Worm (Caenorhabditis elegans) whole organism, L4 larva: ENCODE data around the gene cec-1.

ENCODE experiments used
- F44E2.7 ChIP-seq: fragments of 200-800 bp; sonication (Bioruptor generic); IDR thresholded peaks from 2 replicates; pipeline ENCODE4 v2.1.2; 2022; ENCODE audit warnings: missing genetic modification characterization, missing compliant biosample characterization
- T20F7.1 ChIP-seq: fragments of 200-800 bp; sonication (Bioruptor generic); optimal IDR thresholded peaks from 2 replicates; lab custom pipeline; 2018; ENCODE audit warnings: mild to moderate bottlenecking, missing genetic modification characterization, missing compliant biosample characterization
- T26A8.4 ChIP-seq: fragments of 200-800 bp; sonication (Bioruptor generic); IDR thresholded peaks from 2 replicates; pipeline ENCODE4 v1.3.6; 2022; ENCODE audit warnings: missing genetic modification characterization, missing compliant biosample characterization
- Y75B8A.6 ChIP-seq: fragments of 200-800 bp; sonication (Bioruptor generic); IDR thresholded peaks from 2 replicates; pipeline ENCODE4 v1.3.6; 2022; ENCODE audit warnings: missing genetic modification reagents, missing genetic modification characterization, missing compliant biosample characterization
- ZK337.2 ChIP-seq: fragments of 200-800 bp; sonication (Bioruptor generic); IDR thresholded peaks from 2 replicates; pipeline ENCODE4 v1.3.6; 2022; ENCODE audit warnings: missing genetic modification reagents, missing genetic modification characterization, missing compliant biosample characterization
- ZK546.5 ChIP-seq, 2 experiments: sonication (generic microtip); optimal IDR thresholded peaks; 2 replicates each; lab custom pipeline; 2017; ENCODE audit warnings: missing biosample characterization in 2 of 2, missing genetic modification characterization in 2 of 2
- aha-1 ChIP-seq: fragments of 150-350 bp; peaks from one replicate; lab custom pipeline; 2014; ENCODE audit warnings: missing biosample characterization, missing genetic modification characterization
- ama-1 ChIP-seq: fragments of 150-350 bp; optimal IDR thresholded peaks from 2 replicates; lab custom pipeline; 2014; ENCODE audit warnings: inconsistent platforms, mixed read lengths
- arid-1 ChIP-seq: fragments of 200-800 bp; sonication (Bioruptor generic); conservative IDR thresholded peaks from 2 replicates; pipeline ENCODE4 v1.3.6; 2022; ENCODE audit warnings: missing genetic modification reagents, missing genetic modification characterization, missing compliant biosample characterization
- ces-1 ChIP-seq: fragments of 150-350 bp; sonication (generic microtip); optimal IDR thresholded peaks from 4 replicates; lab custom pipeline; 2014; ENCODE audit warnings: missing biosample characterization, missing genetic modification reagents, missing genetic modification characterization
- daf-12 ChIP-seq: fragments of 150-350 bp; optimal IDR thresholded peaks from 2 replicates; lab custom pipeline; 2014; ENCODE audit warnings: missing biosample characterization, missing genetic modification reagents, missing genetic modification characterization
- dmd-9 ChIP-seq: fragments of 200-800 bp; sonication (Bioruptor generic); IDR thresholded peaks from 2 replicates; pipeline ENCODE4 v1.3.6; 2022; ENCODE audit warnings: missing genetic modification reagents, missing genetic modification characterization, missing compliant biosample characterization
- dpl-1 ChIP-seq: fragments of 150-350 bp; optimal IDR thresholded peaks from 2 replicates; lab custom pipeline; 2014; ENCODE audit warnings: missing biosample characterization, missing genetic modification reagents, missing genetic modification characterization
- egl-43 ChIP-seq: fragments of 200-800 bp; sonication (Bioruptor generic); IDR thresholded peaks from 2 replicates; pipeline ENCODE4 v1.3.6; 2022; ENCODE audit warnings: missing genetic modification reagents, missing genetic modification characterization, missing compliant biosample characterization
- fkh-10 ChIP-seq: fragments of 150-350 bp; optimal IDR thresholded peaks from 2 replicates; lab custom pipeline; 2014; ENCODE audit warnings: missing biosample characterization, missing genetic modification reagents, missing genetic modification characterization
- fos-1 ChIP-seq: fragments of 150-350 bp; optimal IDR thresholded peaks from 2 replicates; lab custom pipeline; 2014; ENCODE audit warnings: missing biosample characterization, missing genetic modification characterization
- gei-8 ChIP-seq: fragments of 200-800 bp; sonication (Bioruptor generic); optimal IDR thresholded peaks from 2 replicates; lab custom pipeline; 2018; ENCODE audit warnings: mild to moderate bottlenecking, missing genetic modification characterization, missing compliant biosample characterization
- hif-1 ChIP-seq, 2 experiments: sonication (generic microtip); optimal IDR thresholded peaks; 2 replicates each; lab custom pipeline; 2016 to 2017; ENCODE audit warnings: missing compliant biosample characterization in 2 of 2, missing genetic modification characterization in 2 of 2, missing genetic modification reagents in 2 of 2, missing genotype in 2 of 2, mild to moderate bottlenecking in 1 of 2
- hlh-11 ChIP-seq: fragments of 200-800 bp; sonication (Bioruptor generic); optimal IDR thresholded peaks from 2 replicates; lab custom pipeline; 2018; ENCODE audit warnings: mild to moderate bottlenecking, missing genetic modification characterization, missing compliant biosample characterization
- lin-1 ChIP-seq: fragments of 200-800 bp; sonication (Bioruptor generic); IDR thresholded peaks from 2 replicates; pipeline ENCODE4 v1.3.6; 2022; ENCODE audit warnings: missing genetic modification reagents, missing genetic modification characterization, missing compliant biosample characterization
- lin-13 ChIP-seq: fragments of 150-350 bp; optimal IDR thresholded peaks from 2 replicates; lab custom pipeline; 2014; ENCODE audit warnings: missing biosample characterization, missing genetic modification reagents, missing genetic modification characterization
- lin-38 ChIP-seq: fragments of 200-800 bp; sonication (Bioruptor generic); IDR thresholded peaks from 2 replicates; pipeline ENCODE4 v1.3.6; 2022; ENCODE audit warnings: missing genetic modification reagents, missing genetic modification characterization, missing compliant biosample characterization
- lsy-2 ChIP-seq, 2 experiments: fragments of 150-350 bp in 1 of 2; sonication (generic microtip) in 1 of 2; optimal IDR thresholded peaks; 2 replicates each; lab custom pipeline; 2014 to 2017; ENCODE audit warnings: missing biosample characterization in 2 of 2, missing genetic modification characterization in 2 of 2
- madf-5 ChIP-seq, 2 experiments: fragments of 200-800 bp; sonication (Bioruptor generic); IDR thresholded peaks; 2 replicates each; pipeline ENCODE4 v1.3.6; 2022; ENCODE audit warnings: missing compliant biosample characterization in 2 of 2, missing genetic modification characterization in 2 of 2
- madf-9 ChIP-seq: fragments of 200-800 bp; sonication (Bioruptor generic); conservative IDR thresholded peaks from 2 replicates; pipeline ENCODE4 v1.3.6; 2022; ENCODE audit warnings: missing genetic modification reagents, missing genetic modification characterization, missing compliant biosample characterization
- mxl-3 ChIP-seq: fragments of 200-800 bp; sonication (Bioruptor generic); optimal IDR thresholded peaks from 2 replicates; lab custom pipeline; 2018; ENCODE audit warnings: mild to moderate bottlenecking, missing genetic modification characterization, missing compliant biosample characterization
- nhr-10 ChIP-seq: fragments of 150-350 bp; optimal IDR thresholded peaks from 2 replicates; lab custom pipeline; 2014; ENCODE audit warnings: missing biosample characterization, missing genetic modification characterization
- nhr-102 ChIP-seq: sonication (generic microtip); optimal IDR thresholded peaks from 2 replicates; lab custom pipeline; 2016; ENCODE audit warnings: mild to moderate bottlenecking, missing genetic modification characterization, moderate library complexity, missing compliant biosample characterization
- nhr-11 ChIP-seq: fragments of 150-350 bp; optimal IDR thresholded peaks from 2 replicates; lab custom pipeline; 2014; ENCODE audit warnings: missing biosample characterization, missing genetic modification characterization
- nhr-25 ChIP-seq: sonication (generic microtip); optimal IDR thresholded peaks from 2 replicates; lab custom pipeline; 2017; ENCODE audit warnings: missing genetic modification characterization, mild to moderate bottlenecking, missing compliant biosample characterization, antibody characterized with exemption, moderate library complexity, borderline replicate concordance; ENCODE audit not compliant: insufficient read depth
- nhr-41 ChIP-seq: fragments of 200-800 bp; sonication (Bioruptor generic); IDR thresholded peaks from 2 replicates; pipeline ENCODE4 v1.3.6; 2022; ENCODE audit warnings: missing genetic modification reagents, missing genetic modification characterization, missing compliant biosample characterization
- nhr-42 ChIP-seq: fragments of 200-800 bp; sonication (Bioruptor generic); IDR thresholded peaks from 2 replicates; pipeline ENCODE4 v1.3.6; 2022; ENCODE audit warnings: missing genetic modification characterization, missing compliant biosample characterization
- nhr-6 ChIP-seq: fragments of 150-350 bp; optimal IDR thresholded peaks from 2 replicates; lab custom pipeline; 2014; ENCODE audit warnings: missing biosample characterization, missing genetic modification characterization
- nhr-77 ChIP-seq: fragments of 150-350 bp; optimal IDR thresholded peaks from 2 replicates; lab custom pipeline; 2014; ENCODE audit warnings: missing biosample characterization, missing genetic modification characterization
- pha-4 ChIP-seq, 2 experiments: fragments of 150-350 bp in 1 of 2; fragments of 200-800 bp in 1 of 2; sonication (Bioruptor generic) in 1 of 2; IDR thresholded peaks in 1 of 2; optimal IDR thresholded peaks in 1 of 2; 2 replicates each; pipeline versions ENCODE4 v1.3.6 to Lab custom; 2014 to 2022; ENCODE audit warnings: missing genetic modification characterization in 2 of 2, missing genetic modification reagents in 2 of 2, missing biosample characterization in 1 of 2, missing compliant biosample characterization in 1 of 2
- pqm-1 ChIP-seq: sonication (generic microtip); optimal IDR thresholded peaks from 2 replicates; lab custom pipeline; 2017; ENCODE audit warnings: missing biosample characterization, missing genetic modification characterization
- sdz-12 ChIP-seq: fragments of 200-800 bp; sonication (Bioruptor generic); optimal IDR thresholded peaks from 2 replicates; lab custom pipeline; 2018; ENCODE audit warnings: mild to moderate bottlenecking, missing genetic modification characterization, missing compliant biosample characterization
- spr-1 ChIP-seq: sonication (generic microtip); optimal IDR thresholded peaks from 2 replicates; lab custom pipeline; 2016; ENCODE audit warnings: mild to moderate bottlenecking, missing genetic modification characterization, missing compliant biosample characterization
- tra-1 ChIP-seq: fragments of 200-800 bp; sonication (Bioruptor generic); IDR thresholded peaks from 2 replicates; pipeline ENCODE4 v1.3.6; 2022; ENCODE audit warnings: missing genetic modification reagents, missing genetic modification characterization, missing compliant biosample characterization
- unc-130 ChIP-seq: sonication (generic microtip); optimal IDR thresholded peaks from 2 replicates; lab custom pipeline; 2016; ENCODE audit warnings: missing genetic modification reagents, missing genetic modification characterization, missing compliant biosample characterization
- unc-39 ChIP-seq: sonication (generic microtip); optimal IDR thresholded peaks from 2 replicates; lab custom pipeline; 2017; ENCODE audit warnings: missing biosample characterization, missing genetic modification characterization
- vab-7 ChIP-seq: fragments of 200-800 bp; sonication (Bioruptor generic); IDR thresholded peaks from 2 replicates; pipeline ENCODE4 v1.3.6; 2022; ENCODE audit warnings: missing genetic modification reagents, missing genetic modification characterization, missing compliant biosample characterization

Gene cec-1

DNA sequence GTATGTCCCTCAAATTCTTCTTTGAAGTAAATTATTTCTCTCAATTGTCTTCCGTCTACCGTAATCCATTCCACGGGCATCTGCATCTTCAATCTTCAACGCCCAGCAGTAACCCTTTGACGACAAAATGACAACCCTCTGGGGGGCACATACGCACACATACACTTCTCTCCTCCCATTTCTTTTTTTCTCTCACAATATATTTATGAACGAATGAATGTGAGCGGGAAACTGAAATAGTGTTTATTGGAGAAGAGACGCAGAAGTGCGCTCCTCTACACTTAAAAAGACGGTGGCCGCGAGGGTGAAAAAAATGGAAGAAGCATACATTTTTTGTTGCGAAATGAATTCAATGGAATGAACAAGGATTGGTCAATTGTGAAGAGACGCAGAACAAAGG is 14.2 kb upstream of the cec-1 start (continued):
- peak; percentile 28 for TF ChIP-seq ama-1 (lab: Kevin White, UChicago)
- TF ChIP-seq gei-8 (GFP tag; lab: Kevin White, UChicago) = no peak
- TF ChIP-seq T26A8.4 (GFP tag; lab: Robert Waterston, UW) = peak; percentile 25; the same call in 1 of the 2 replicates
- peak; percentile 90 for TF ChIP-seq aha-1 (tag; lab: Kevin White, UChicago)
- peak in 1 of 2 experiments; percentile 67 for TF ChIP-seq hif-1 (tag; optimal IDR thresholded peaks at IDR 0.05; lab: Kevin White, UChicago)
- TF ChIP-seq pha-4 (GFP tag; IDR thresholded peaks at IDR 0.05; lab: Robert Waterston, UW) = peak; percentile 65
- TF ChIP-seq pha-4 (tag; optimal IDR thresholded peaks at IDR 0.05; lab: Kevin White, UChicago) = peak; percentile 94
- TF ChIP-seq lin-1 (GFP tag; lab: Robert Waterston, UW) = 0 out of 2 replicates have a peak, but pooled peaks have one; percentile 35
- TF ChIP-seq hlh-11 = peak; percentile 90
- peak; percentile 29 for TF ChIP-seq nhr-102 (tag; lab: Kevin White, UChicago)
- 0 out of 2 replicates have a peak, but pooled peaks have one; percentile 35 for TF ChIP-seq madf-9 (GFP tag; lab: Robert Waterston, UW)
- peak; percentile 35 for TF ChIP-seq lin-13 (GFP tag; lab: Kevin White, UChicago)
- TF ChIP-seq lin-38 (GFP tag; lab: Robert Waterston, UW) = peak; percentile 43
- no peak for TF ChIP-seq arid-1 (GFP tag; lab: Robert Waterston, UW)
- peak; percentile 81 for TF ChIP-seq T20F7.1 (GFP tag; lab: Kevin White, UChicago)
- TF ChIP-seq unc-39 (tag; lab: Kevin White, UChicago) = no peak
- peak; percentile 1 for TF ChIP-seq nhr-25 (tag; lab: Kevin White, UChicago)
- peak; percentile 39 for TF ChIP-seq spr-1 (tag; lab: Kevin White, UChicago)
- TF ChIP-seq mxl-3 (GFP tag; lab: Kevin White, UChicago) = peak; percentile 85

- TF ChIP-seq nhr-6 (peak; percentile 57), tra-1 (GFP tag; lab: Robert Waterston, UW) (no peak)
- TF ChIP-seq, all 104 proteins: peak for 1
Observed at ce11 chrIII:8413501-8413900, 12.6 kb upstream of the cec-1 start.

DNA sequence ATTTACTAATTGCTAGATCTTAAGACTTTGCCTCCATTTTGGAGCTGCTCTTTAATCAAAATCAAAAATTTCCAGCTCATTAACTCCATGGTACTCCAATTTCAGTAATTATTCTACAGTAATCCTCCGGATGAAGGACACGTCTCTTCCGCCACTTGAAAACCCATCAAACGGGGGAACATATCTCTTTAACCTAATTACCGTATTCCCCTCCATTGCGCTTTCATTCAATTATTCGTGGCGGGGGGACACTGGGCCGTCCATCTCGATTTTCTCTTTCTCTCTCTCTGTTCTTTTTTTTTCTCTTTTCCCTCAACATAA is 9.3 kb upstream of the cec-1 start:
- peak; percentile 47 for TF ChIP-seq ces-1 (GFP tag; lab: Kevin White, UChicago)
- no peak for TF ChIP-seq madf-9 (GFP tag; lab: Robert Waterston, UW)
- TF ChIP-seq Y75B8A.6 = no peak

- TF ChIP-seq madf-9 (GFP tag; lab: Robert Waterston, UW) (peak; percentile 71), madf-5 (GFP tag; IDR thresholded peaks at IDR 0.05; lab: Robert Waterston, UW) (no peak), T26A8.4 (GFP tag; lab: Robert Waterston, UW) (peak; percentile 91), fkh-10 (GFP tag; lab: Kevin White, UChicago) (peak; percentile 54), dmd-9 (peak; percentile 23; the same call in 1 of the 2 replicates), nhr-77 (tag; lab: Kevin White, UChicago) (peak; percentile 41), ZK546.5 (tag; optimal IDR thresholded peaks at IDR 0.05; lab: Kevin White, UChicago) (peak in 1 of 2 experiments; percentile 57), nhr-42 (GFP tag; lab: Robert Waterston, UW) (peak; percentile 39; the same call in 1 of the 2 replicates), daf-12 (tag; lab: Kevin White, UChicago) (no peak), nhr-41 (no peak), hif-1 (tag; optimal IDR thresholded peaks at IDR 0.05; lab: Kevin White, UChicago) (peak; percentile 39 to 73), lin-38 (GFP tag; lab: Robert Waterston, UW) (peak; percentile 69), ZK337.2 (no peak), fos-1 (tag; lab: Kevin White, UChicago) (no peak), pqm-1 (tag; lab: Kevin White, UChicago) (peak; percentile 53), F44E2.7 (no peak), T20F7.1 (GFP tag; lab: Kevin White, UChicago) (peak; percentile 88), nhr-11 (peak; percentile 95), nhr-6 (peak; percentile 71), vab-7 (GFP tag; lab: Robert Waterston, UW) (peak; percentile 34; the same call in 1 of the 2 replicates), unc-130 (GFP tag; lab: Kevin White, UChicago) (no peak), nhr-10 (tag; lab: Kevin White, UChicago) (no peak), egl-43 (peak; percentile 61; the same call in 1 of the 2 replicates), lsy-2 (tag; optimal IDR thresholded peaks at IDR 0.05; lab: Kevin White, UChicago) (peak; percentile 97 to 98), arid-1 (GFP tag; lab: Robert Waterston, UW) (peak; percentile 64; the same call in 1 of the 2 replicates), dpl-1 (GFP tag; lab: Kevin White, UChicago) (peak; percentile 43), ces-1 (GFP tag; lab: Kevin White, UChicago) (peak; percentile 26), sdz-12 (no peak)
Observed at ce11 chrIII:8417192-8417967, 8.8 kb upstream of the cec-1 start.
